Worm (Caenorhabditis elegans) whole organism, L1 larva: ENCODE data around the gene T08B6.4.

ENCODE experiments used
- ama-1 ChIP-seq: fragments of 150-350 bp; optimal IDR thresholded peaks from 2 replicates; lab custom pipeline; 2014
- blmp-1 ChIP-seq: fragments of 150-350 bp; optimal IDR thresholded peaks from 2 replicates; lab custom pipeline; 2014; ENCODE audit warnings: missing biosample characterization, missing genetic modification characterization
- ceh-63 ChIP-seq: fragments of 200-800 bp; sonication (Bioruptor generic); optimal IDR thresholded peaks from 2 replicates; lab custom pipeline; 2018; ENCODE audit warnings: mild to moderate bottlenecking, missing genetic modification characterization, missing compliant biosample characterization
- dpl-1 ChIP-seq, 3 experiments: fragments of 150-350 bp in 2 of 3; sonication (generic microtip) in 1 of 3; optimal IDR thresholded peaks; 2 replicates each; lab custom pipeline; 2014 to 2017; ENCODE audit warnings: missing biosample characterization in 3 of 3, missing genetic modification characterization in 3 of 3, missing genetic modification reagents in 3 of 3
- elt-3 ChIP-seq, 6 experiments: fragments of 150-350 bp in 1 of 6; sonication (generic microtip); optimal IDR thresholded peaks; 2 replicates each; lab custom pipeline; 2017 to 2018; ENCODE audit warnings: missing biosample characterization in 6 of 6, missing genetic modification characterization in 6 of 6, inconsistent platforms in 1 of 6
- fkh-10 ChIP-seq: sonication (generic microtip); optimal IDR thresholded peaks from 2 replicates; lab custom pipeline; 2017; ENCODE audit warnings: missing biosample characterization, missing genetic modification reagents, missing genetic modification characterization
- fos-1 ChIP-seq: fragments of 150-350 bp; optimal IDR thresholded peaks from 2 replicates; lab custom pipeline; 2014; ENCODE audit warnings: missing biosample characterization, missing genetic modification characterization
- lsy-2 ChIP-seq, 2 experiments: fragments of 150-350 bp; optimal IDR thresholded peaks; 2 replicates each; lab custom pipeline; 2014; ENCODE audit warnings: missing biosample characterization in 2 of 2, missing genetic modification characterization in 2 of 2
- mdl-1 ChIP-seq, 2 experiments: fragments of 150-350 bp; optimal IDR thresholded peaks; 2 replicates each; lab custom pipeline; 2014 to 2017; ENCODE audit warnings: missing biosample characterization in 2 of 2, missing genetic modification characterization in 2 of 2, inconsistent platforms in 1 of 2
- nhr-11 ChIP-seq: fragments of 150-350 bp; optimal IDR thresholded peaks from 2 replicates; lab custom pipeline; 2014; ENCODE audit warnings: missing biosample characterization, missing genetic modification characterization
- nhr-28 ChIP-seq: fragments of 150-350 bp; optimal IDR thresholded peaks from 2 replicates; lab custom pipeline; 2014; ENCODE audit warnings: missing biosample characterization, missing genetic modification characterization
- pag-3 ChIP-seq: sonication (generic microtip); optimal IDR thresholded peaks from 2 replicates; lab custom pipeline; 2017; ENCODE audit warnings: missing genetic modification characterization, mild to moderate bottlenecking, missing compliant biosample characterization, antibody characterized with exemption, borderline replicate concordance; ENCODE audit not compliant: insufficient read depth
- pqm-1 ChIP-seq: sonication (generic microtip); optimal IDR thresholded peaks from 3 replicates; lab custom pipeline; 2017; ENCODE audit warnings: missing biosample characterization, missing genetic modification characterization
- unc-86 ChIP-seq: sonication (generic microtip); optimal IDR thresholded peaks from 2 replicates; lab custom pipeline; 2016; ENCODE audit warnings: missing genetic modification characterization, missing compliant biosample characterization

DNA sequence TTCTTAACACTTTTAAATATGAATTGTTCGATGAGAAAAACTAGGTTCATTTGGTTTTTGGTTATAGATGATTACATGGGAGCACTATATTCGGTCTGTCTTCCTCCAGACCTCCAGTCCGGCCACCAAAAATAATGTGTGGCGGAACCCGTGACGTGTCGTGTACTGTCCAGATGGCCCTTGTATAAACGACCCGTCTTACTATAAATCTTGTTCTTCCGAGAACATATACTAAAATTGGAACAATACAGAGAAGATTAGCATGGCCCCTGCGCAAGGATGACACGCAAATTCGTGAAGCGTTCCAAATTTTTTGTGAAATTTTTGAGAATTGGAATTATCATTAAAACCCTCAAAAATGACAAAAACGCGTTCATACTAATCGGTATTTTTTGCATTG, 38.9 kb upstream of the T08B6.4 start:
- no peak for TF ChIP-seq lsy-2 (tag; optimal IDR thresholded peaks at IDR 0.05; lab: Kevin White, UChicago)
- TF ChIP-seq fos-1, result no peak
- TF ChIP-seq mdl-1 (tag; optimal IDR thresholded peaks at IDR 0.05; lab: Kevin White, UChicago), result no peak
- TF ChIP-seq elt-3 (tag; optimal IDR thresholded peaks at IDR 0.05; lab: Kevin White, UChicago), result no peak
- no peak for TF ChIP-seq unc-86 (tag; lab: Kevin White, UChicago)
- no peak for TF ChIP-seq pag-3 (tag; lab: Kevin White, UChicago)
- TF ChIP-seq pqm-1 (tag; lab: Kevin White, UChicago), result no peak
- no peak for TF ChIP-seq blmp-1 (tag; lab: Kevin White, UChicago)
- TF ChIP-seq nhr-28 (tag; lab: Kevin White, UChicago), result no peak
- no peak for TF ChIP-seq ama-1
- no peak for TF ChIP-seq fkh-10 (GFP tag; lab: Kevin White, UChicago)
- TF ChIP-seq dpl-1 (GFP tag; optimal IDR thresholded peaks at IDR 0.05; lab: Kevin White, UChicago), result no peak
- TF ChIP-seq nhr-11, result no peak
- no peak for TF ChIP-seq ceh-63 (GFP tag; lab: Kevin White, UChicago)
